Worm (Caenorhabditis elegans) whole organism, L4 larva: ENCODE results near the gene K05F1.6.

ENCODE experiments used
- D1046.2 ChIP-seq: fragments of 200-800 bp; sonication (Bioruptor generic); IDR thresholded peaks from 2 replicates; pipeline ENCODE4 v1.3.6; 2022; ENCODE audit warnings: missing genetic modification characterization, missing compliant biosample characterization
- F10B5.3 ChIP-seq: sonication (generic microtip); optimal IDR thresholded peaks from 2 replicates; lab custom pipeline; 2016; ENCODE audit warnings: mild to moderate bottlenecking, missing genetic modification characterization, missing compliant biosample characterization
- F44E2.7 ChIP-seq: fragments of 200-800 bp; sonication (Bioruptor generic); IDR thresholded peaks from 2 replicates; pipeline ENCODE4 v2.1.2; 2022; ENCODE audit warnings: missing genetic modification characterization, missing compliant biosample characterization
- F49E8.2 ChIP-seq: sonication (generic microtip); optimal IDR thresholded peaks from 2 replicates; lab custom pipeline; 2016; ENCODE audit warnings: missing compliant biosample characterization, mild to moderate bottlenecking, missing genetic modification characterization, borderline replicate concordance
- R02D3.7 ChIP-seq: fragments of 150-350 bp; sonication (generic microtip); optimal IDR thresholded peaks from 3 replicates; lab custom pipeline; 2014; ENCODE audit warnings: missing biosample characterization, missing genetic modification characterization
- T26A8.4 ChIP-seq: fragments of 200-800 bp; sonication (Bioruptor generic); IDR thresholded peaks from 2 replicates; pipeline ENCODE4 v1.3.6; 2022; ENCODE audit warnings: missing genetic modification characterization, missing compliant biosample characterization
- Y48G9A.11 ChIP-seq: fragments of 200-800 bp; sonication (Bioruptor generic); IDR thresholded peaks from 2 replicates; pipeline ENCODE4 v1.3.6; 2022; ENCODE audit warnings: missing genetic modification reagents, missing genetic modification characterization, missing compliant biosample characterization
- ZK546.5 ChIP-seq, 2 experiments: sonication (generic microtip); optimal IDR thresholded peaks; 2 replicates each; lab custom pipeline; 2017; ENCODE audit warnings: missing biosample characterization in 2 of 2, missing genetic modification characterization in 2 of 2
- aly-2 ChIP-seq: sonication (generic microtip); optimal IDR thresholded peaks from 2 replicates; lab custom pipeline; 2018; ENCODE audit warnings: missing biosample characterization, missing genetic modification characterization
- arid-1 ChIP-seq: fragments of 200-800 bp; sonication (Bioruptor generic); conservative IDR thresholded peaks from 2 replicates; pipeline ENCODE4 v1.3.6; 2022; ENCODE audit warnings: missing genetic modification reagents, missing genetic modification characterization, missing compliant biosample characterization
- attf-4 ChIP-seq: sonication (generic microtip); optimal IDR thresholded peaks from 3 replicates; lab custom pipeline; 2017; ENCODE audit warnings: missing biosample characterization, missing genetic modification characterization
- ceh-20 ChIP-seq: fragments of 200-800 bp; sonication (Bioruptor generic); IDR thresholded peaks from 2 replicates; pipeline ENCODE4 v1.3.6; 2022; ENCODE audit warnings: missing genetic modification reagents, missing genetic modification characterization, missing compliant biosample characterization
- ceh-28 ChIP-seq: fragments of 150-350 bp; optimal IDR thresholded peaks from 2 replicates; lab custom pipeline; 2014; ENCODE audit warnings: missing biosample characterization, missing genetic modification reagents, missing genetic modification characterization
- ceh-32 ChIP-seq: sonication (generic microtip); optimal IDR thresholded peaks from 2 replicates; lab custom pipeline; 2016; ENCODE audit warnings: mild to moderate bottlenecking, missing genetic modification characterization, missing compliant biosample characterization; ENCODE audit not compliant: poor library complexity
- ces-1 ChIP-seq: fragments of 150-350 bp; sonication (generic microtip); optimal IDR thresholded peaks from 4 replicates; lab custom pipeline; 2014; ENCODE audit warnings: missing biosample characterization, missing genetic modification reagents, missing genetic modification characterization
- ctbp-1 ChIP-seq: fragments of 200-800 bp; sonication (Bioruptor generic); IDR thresholded peaks from 2 replicates; pipeline ENCODE4 v1.3.6; 2022; ENCODE audit warnings: missing genetic modification reagents, missing genetic modification characterization, missing compliant biosample characterization
- daf-8 ChIP-seq: fragments of 200-800 bp; sonication (Bioruptor generic); IDR thresholded peaks from 2 replicates; pipeline ENCODE4 v1.3.6; 2022; ENCODE audit warnings: missing genetic modification characterization, missing compliant biosample characterization
- dmd-8 ChIP-seq: fragments of 200-800 bp; sonication (Bioruptor generic); IDR thresholded peaks from 2 replicates; pipeline ENCODE4 v1.3.6; 2022; ENCODE audit warnings: missing genetic modification characterization, missing compliant biosample characterization
- dmd-9 ChIP-seq: fragments of 200-800 bp; sonication (Bioruptor generic); IDR thresholded peaks from 2 replicates; pipeline ENCODE4 v1.3.6; 2022; ENCODE audit warnings: missing genetic modification reagents, missing genetic modification characterization, missing compliant biosample characterization
- dve-1 ChIP-seq: sonication (generic microtip); optimal IDR thresholded peaks from 2 replicates; lab custom pipeline; 2017; ENCODE audit warnings: antibody characterized with exemption, mild to moderate bottlenecking, missing genetic modification characterization, missing compliant biosample characterization; ENCODE audit not compliant: insufficient read depth
- gei-8 ChIP-seq: fragments of 200-800 bp; sonication (Bioruptor generic); optimal IDR thresholded peaks from 2 replicates; lab custom pipeline; 2018; ENCODE audit warnings: mild to moderate bottlenecking, missing genetic modification characterization, missing compliant biosample characterization
- hlh-30 ChIP-seq: sonication (generic microtip); optimal IDR thresholded peaks from 2 replicates; lab custom pipeline; 2017; ENCODE audit warnings: antibody characterized with exemption, mild to moderate bottlenecking, missing genetic modification characterization, missing compliant biosample characterization; ENCODE audit not compliant: insufficient read depth
- jun-1 ChIP-seq: fragments of 150-350 bp; optimal IDR thresholded peaks from 2 replicates; lab custom pipeline; 2014; ENCODE audit warnings: missing biosample characterization, missing genetic modification reagents, missing genetic modification characterization
- lim-7 ChIP-seq: fragments of 200-800 bp; sonication (Bioruptor generic); IDR thresholded peaks from 2 replicates; pipeline ENCODE4 v1.3.6; 2022; ENCODE audit warnings: missing genetic modification characterization, missing compliant biosample characterization
- lin-29 ChIP-seq: fragments of 200-800 bp; sonication (Bioruptor generic); IDR thresholded peaks from 2 replicates; pipeline ENCODE4 v1.3.6; 2022; ENCODE audit warnings: missing genetic modification reagents, missing genetic modification characterization, missing compliant biosample characterization
- lir-3 ChIP-seq: sonication (generic microtip); optimal IDR thresholded peaks from 2 replicates; lab custom pipeline; 2016; ENCODE audit warnings: mild to moderate bottlenecking, missing genetic modification characterization, missing compliant biosample characterization
- madf-5 ChIP-seq, 2 experiments: fragments of 200-800 bp; sonication (Bioruptor generic); IDR thresholded peaks; 2 replicates each; pipeline ENCODE4 v1.3.6; 2022; ENCODE audit warnings: missing compliant biosample characterization in 2 of 2, missing genetic modification characterization in 2 of 2
- madf-9 ChIP-seq: fragments of 200-800 bp; sonication (Bioruptor generic); conservative IDR thresholded peaks from 2 replicates; pipeline ENCODE4 v1.3.6; 2022; ENCODE audit warnings: missing genetic modification reagents, missing genetic modification characterization, missing compliant biosample characterization
- mdl-1 ChIP-seq, 2 experiments: fragments of 150-350 bp in 1 of 2; sonication (generic microtip) in 1 of 2; optimal IDR thresholded peaks; 2 replicates each; lab custom pipeline; 2014 to 2017; ENCODE audit warnings: missing biosample characterization in 2 of 2, missing genetic modification characterization in 2 of 2
- mdt-29 ChIP-seq: fragments of 200-800 bp; sonication (Bioruptor generic); IDR thresholded peaks from 2 replicates; pipeline ENCODE4 v1.3.6; 2022; ENCODE audit warnings: missing genetic modification reagents, missing genetic modification characterization, missing compliant biosample characterization
- mep-1 ChIP-seq: fragments of 150-350 bp; sonication (generic microtip); optimal IDR thresholded peaks from 3 replicates; lab custom pipeline; 2014; ENCODE audit warnings: missing biosample characterization, missing genetic modification characterization
- mxl-2 ChIP-seq: fragments of 200-800 bp; sonication (Bioruptor generic); conservative IDR thresholded peaks from 2 replicates; pipeline ENCODE4 v1.3.6; 2022; ENCODE audit warnings: missing genetic modification reagents, missing genetic modification characterization, missing compliant biosample characterization
- nhr-10 ChIP-seq: fragments of 150-350 bp; optimal IDR thresholded peaks from 2 replicates; lab custom pipeline; 2014; ENCODE audit warnings: missing biosample characterization, missing genetic modification characterization
- nhr-11 ChIP-seq: fragments of 150-350 bp; optimal IDR thresholded peaks from 2 replicates; lab custom pipeline; 2014; ENCODE audit warnings: missing biosample characterization, missing genetic modification characterization
- nhr-111 ChIP-seq: fragments of 200-800 bp; sonication (Bioruptor generic); optimal IDR thresholded peaks from 2 replicates; lab custom pipeline; 2018; ENCODE audit warnings: mild to moderate bottlenecking, missing genetic modification characterization, missing compliant biosample characterization
- nhr-28 ChIP-seq: fragments of 150-350 bp; optimal IDR thresholded peaks from 2 replicates; lab custom pipeline; 2014; ENCODE audit warnings: missing biosample characterization, missing genetic modification characterization
- nhr-48 ChIP-seq: sonication (generic microtip); optimal IDR thresholded peaks from 2 replicates; lab custom pipeline; 2016; ENCODE audit warnings: mild to moderate bottlenecking, missing genetic modification characterization, missing compliant biosample characterization
- nhr-6 ChIP-seq: fragments of 150-350 bp; optimal IDR thresholded peaks from 2 replicates; lab custom pipeline; 2014; ENCODE audit warnings: missing biosample characterization, missing genetic modification characterization
- php-3 ChIP-seq: fragments of 200-800 bp; sonication (Bioruptor generic); IDR thresholded peaks from 2 replicates; pipeline ENCODE4 v1.3.6; 2022; ENCODE audit warnings: missing genetic modification reagents, missing genetic modification characterization, missing compliant biosample characterization
- pqm-1 ChIP-seq: sonication (generic microtip); optimal IDR thresholded peaks from 2 replicates; lab custom pipeline; 2017; ENCODE audit warnings: missing biosample characterization, missing genetic modification characterization
- rbr-2 ChIP-seq: sonication (generic microtip); optimal IDR thresholded peaks from 2 replicates; lab custom pipeline; 2016; ENCODE audit warnings: missing genotype, missing genetic modification characterization, missing compliant biosample characterization
- sdz-12 ChIP-seq: fragments of 200-800 bp; sonication (Bioruptor generic); optimal IDR thresholded peaks from 2 replicates; lab custom pipeline; 2018; ENCODE audit warnings: mild to moderate bottlenecking, missing genetic modification characterization, missing compliant biosample characterization
- set-16 ChIP-seq: fragments of 200-800 bp; sonication (Bioruptor generic); IDR thresholded peaks from 2 replicates; pipeline ENCODE4 v1.3.6; 2022; ENCODE audit warnings: missing genetic modification reagents, missing genetic modification characterization, missing compliant biosample characterization
- spr-1 ChIP-seq: sonication (generic microtip); optimal IDR thresholded peaks from 2 replicates; lab custom pipeline; 2016; ENCODE audit warnings: mild to moderate bottlenecking, missing genetic modification characterization, missing compliant biosample characterization
- unc-62 ChIP-seq, 3 experiments: fragments of 150-350 bp in 1 of 3; sonication (generic microtip); optimal IDR thresholded peaks in 2 of 3; peaks in 1 of 3; 1 replicate in 1 of 3; 2 replicates in 2 of 3; lab custom pipeline; 2014 to 2017; ENCODE audit warnings: missing biosample characterization in 3 of 3, missing genetic modification characterization in 3 of 3, missing genetic modification reagents in 3 of 3, missing genotype in 1 of 3
- zfp-2 ChIP-seq: sonication (generic microtip); optimal IDR thresholded peaks from 2 replicates; lab custom pipeline; 2016; ENCODE audit warnings: mild to moderate bottlenecking, missing genetic modification characterization, missing compliant biosample characterization
- zip-11 ChIP-seq: fragments of 200-800 bp; sonication (Bioruptor generic); IDR thresholded peaks from 2 replicates; pipeline ENCODE4 v1.3.6; 2022; ENCODE audit warnings: missing genetic modification characterization, missing compliant biosample characterization
- ztf-11 ChIP-seq: fragments of 150-350 bp; optimal IDR thresholded peaks from 2 replicates; lab custom pipeline; 2014; ENCODE audit warnings: missing biosample characterization, missing genetic modification characterization

K05F1.6 gene

DNA sequence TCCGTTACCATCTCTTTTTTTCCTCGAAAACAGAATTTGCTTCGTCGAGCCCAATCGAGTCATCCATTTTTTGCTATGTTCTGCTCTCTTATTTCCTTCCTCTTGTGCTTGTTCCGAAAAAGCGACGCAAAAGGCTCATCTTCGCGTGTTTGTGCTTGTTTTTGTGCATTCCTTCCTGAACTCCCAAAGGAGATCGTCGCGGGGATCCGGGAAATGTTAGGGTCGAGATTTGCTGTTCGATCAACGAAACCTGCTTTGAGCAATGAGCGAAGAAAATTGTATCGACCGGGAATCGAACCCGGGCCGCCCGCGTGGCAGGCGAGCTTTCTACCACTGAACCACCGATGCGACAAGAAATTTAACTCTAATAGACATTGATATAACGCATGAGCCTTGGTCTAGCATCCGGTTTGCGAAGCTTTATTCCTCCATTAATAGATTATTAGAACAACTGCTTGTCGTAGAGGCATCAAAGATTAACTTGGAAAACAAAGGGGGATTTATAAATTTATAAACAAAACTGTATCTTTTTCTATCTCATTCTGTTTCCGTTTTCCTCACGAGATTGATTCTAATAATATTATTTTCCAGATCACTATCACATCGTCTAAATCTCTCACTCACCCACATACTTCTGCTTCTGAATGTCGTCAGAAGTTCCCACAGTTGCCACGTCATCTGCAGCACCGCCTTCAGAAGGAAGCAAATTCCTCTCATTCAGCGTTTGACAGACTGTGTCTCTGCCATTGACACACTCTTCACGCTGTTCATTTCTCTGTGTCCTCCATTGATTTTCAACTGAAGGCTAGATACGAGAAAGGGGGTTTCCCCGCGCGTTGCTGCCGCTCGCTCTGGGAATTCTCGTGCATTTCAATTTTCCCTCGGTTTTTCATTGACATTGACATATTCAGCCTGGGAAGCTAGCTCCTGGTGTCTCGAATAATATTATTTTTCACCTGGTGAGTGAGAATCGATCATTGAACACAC lies at the start of gene K05F1.6 (continued):
- TF ChIP-seq aly-2 = no peak
- peak; percentile 39 for TF ChIP-seq nhr-111
- peak; percentile 78 for TF ChIP-seq rbr-2
- no peak for TF ChIP-seq R02D3.7 (tag; lab: Kevin White, UChicago)
- peak; percentile 65 for TF ChIP-seq php-3 (GFP tag; lab: Robert Waterston, UW)
- TF ChIP-seq ctbp-1 (GFP tag; lab: Robert Waterston, UW) = peak; percentile 66
- peak; percentile 80 for TF ChIP-seq T26A8.4 (GFP tag; lab: Robert Waterston, UW)
- TF ChIP-seq attf-4 = no peak
- peak; percentile 61; the same call in 1 of the 2 replicates for TF ChIP-seq mxl-2 (GFP tag; lab: Robert Waterston, UW)
- TF ChIP-seq nhr-10 = no peak
- peak; percentile 66; the same call in 1 of the 2 replicates for TF ChIP-seq ceh-20 (GFP tag; lab: Robert Waterston, UW)
- peak; percentile 38; the same call in 1 of the 2 replicates for TF ChIP-seq madf-9 (GFP tag; lab: Robert Waterston, UW)
- TF ChIP-seq zfp-2 (tag; lab: Kevin White, UChicago) = peak; percentile 23
- TF ChIP-seq dmd-8 (GFP tag; lab: Robert Waterston, UW) = peak; percentile 93
- TF ChIP-seq lir-3 (tag; lab: Kevin White, UChicago) = peak; percentile 80
- no peak for TF ChIP-seq ceh-32
- peak; percentile 89 for TF ChIP-seq arid-1 (GFP tag; lab: Robert Waterston, UW)
- no peak for TF ChIP-seq daf-8
- TF ChIP-seq mdl-1 (tag; optimal IDR thresholded peaks at IDR 0.05; lab: Kevin White, UChicago) = peak in 1 of 2 experiments; percentile 17
- TF ChIP-seq lim-7 = peak; percentile 79
- TF ChIP-seq unc-62 (GFP tag; optimal IDR thresholded peaks at IDR 0.05 in 1 of 2; lab: Kevin White, UChicago) = peak in 1 of 2 experiments; percentile 92
- no peak for TF ChIP-seq unc-62 (tag; optimal IDR thresholded peaks at IDR 0.05; lab: Kevin White, UChicago)
- no peak for TF ChIP-seq ZK546.5 (tag; optimal IDR thresholded peaks at IDR 0.05; lab: Kevin White, UChicago)
- peak; percentile 65 for TF ChIP-seq mep-1 (tag; lab: Kevin White, UChicago)
- TF ChIP-seq F10B5.3 (tag; lab: Kevin White, UChicago) = no peak
- TF ChIP-seq spr-1 (tag; lab: Kevin White, UChicago) = peak; percentile 70
- no peak for TF ChIP-seq nhr-11
- TF ChIP-seq gei-8 (GFP tag; lab: Kevin White, UChicago) = peak; percentile 91
- TF ChIP-seq Y48G9A.11 (GFP tag; lab: Robert Waterston, UW) = peak; percentile 84
- no peak; the same call in none of the 2 replicates for TF ChIP-seq set-16 (GFP tag; lab: Robert Waterston, UW)
- no peak for TF ChIP-seq ces-1 (GFP tag; lab: Kevin White, UChicago)
- TF ChIP-seq nhr-48 (tag; lab: Kevin White, UChicago) = peak; percentile 46
- TF ChIP-seq pqm-1 (tag; lab: Kevin White, UChicago) = no peak
- peak; percentile 76 for TF ChIP-seq mdt-29 (GFP tag; lab: Robert Waterston, UW)
- 0 out of 2 replicates have a peak, but pooled peaks have one; percentile 56 for TF ChIP-seq F44E2.7 (GFP tag; lab: Robert Waterston, UW)
- 0 out of 4 replicates have a peak, but pooled peaks have one; percentile 38 to 52 for TF ChIP-seq madf-5 (GFP tag; IDR thresholded peaks at IDR 0.05; lab: Robert Waterston, UW)
- 0 out of 2 replicates have a peak, but pooled peaks have one; percentile 37 for TF ChIP-seq zip-11
- no peak for TF ChIP-seq nhr-28 (tag; lab: Kevin White, UChicago)
- TF ChIP-seq D1046.2 (GFP tag; lab: Robert Waterston, UW) = peak; percentile 77; the same call in 1 of the 2 replicates
- peak; percentile 73 for TF ChIP-seq jun-1 (tag; lab: Kevin White, UChicago)
- peak; percentile 69 for TF ChIP-seq dve-1 (tag; lab: Kevin White, UChicago)
- TF ChIP-seq sdz-12 (GFP tag; lab: Kevin White, UChicago) = peak; percentile 71
- TF ChIP-seq F49E8.2 (tag; lab: Kevin White, UChicago) = peak; percentile 78
- no peak for TF ChIP-seq lin-29 (GFP tag; lab: Robert Waterston, UW)
- no peak for TF ChIP-seq ceh-28 (tag; lab: Kevin White, UChicago)
- TF ChIP-seq ztf-11 (tag; lab: Kevin White, UChicago) = no peak
- peak; percentile 62 for TF ChIP-seq hlh-30 (tag; lab: Kevin White, UChicago)
- TF ChIP-seq dmd-9 (GFP tag; lab: Robert Waterston, UW) = peak; percentile 60; the same call in 1 of the 2 replicates
- TF ChIP-seq nhr-6 (tag; lab: Kevin White, UChicago) = peak; percentile 45
